Worm (Caenorhabditis elegans) whole organism, young adult: ENCODE results near the gene srsx-31.

Experiments
- F37B4.10 ChIP-seq: fragments of 200-800 bp; sonication (Bioruptor generic); IDR thresholded peaks from 2 replicates; pipeline ENCODE4 v1.3.6; 2022; ENCODE audit warnings: missing genetic modification characterization, missing compliant biosample characterization
- F49E8.2 ChIP-seq: sonication (generic microtip); optimal IDR thresholded peaks from 3 replicates; lab custom pipeline; 2017; ENCODE audit warnings: missing genetic modification characterization, mild to moderate bottlenecking, missing compliant biosample characterization, antibody characterized with exemption, moderate library complexity; ENCODE audit not compliant: insufficient read depth
- F57A8.1 ChIP-seq: fragments of 200-800 bp; sonication (Bioruptor generic); optimal IDR thresholded peaks from 2 replicates; lab custom pipeline; 2018; ENCODE audit warnings: mild to moderate bottlenecking, missing genetic modification characterization, moderate library complexity, missing compliant biosample characterization
- Y79H2A.3 ChIP-seq: fragments of 200-800 bp; sonication (Bioruptor generic); conservative IDR thresholded peaks from 2 replicates; pipeline ENCODE4 v1.3.6; 2022; ENCODE audit warnings: missing genetic modification reagents, missing genetic modification characterization, missing compliant biosample characterization
- chd-7 ChIP-seq: sonication (generic microtip); optimal IDR thresholded peaks from 2 replicates; lab custom pipeline; 2016; ENCODE audit warnings: mild to moderate bottlenecking, missing genetic modification characterization, moderate library complexity, missing compliant biosample characterization
- die-1 ChIP-seq: sonication (generic microtip); optimal IDR thresholded peaks from 2 replicates; lab custom pipeline; 2016; ENCODE audit warnings: missing genotype, mild to moderate bottlenecking, missing genetic modification characterization, missing compliant biosample characterization
- egl-18 ChIP-seq: fragments of 200-800 bp; sonication (Bioruptor generic); IDR thresholded peaks from 2 replicates; pipeline ENCODE4 v1.3.6; 2022; ENCODE audit warnings: missing genetic modification reagents, missing genetic modification characterization, missing compliant biosample characterization
- hlh-12 ChIP-seq: sonication (generic microtip); optimal IDR thresholded peaks from 2 replicates; lab custom pipeline; 2016; ENCODE audit warnings: missing genetic modification characterization, missing compliant biosample characterization
- hlh-26 ChIP-seq: fragments of 200-800 bp; sonication (Bioruptor generic); conservative IDR thresholded peaks from 2 replicates; pipeline ENCODE4 v1.3.6; 2022; ENCODE audit warnings: missing genetic modification reagents, missing genetic modification characterization, missing compliant biosample characterization
- lin-54 ChIP-seq: fragments of 200-800 bp; sonication (Bioruptor generic); optimal IDR thresholded peaks from 2 replicates; lab custom pipeline; 2018; ENCODE audit warnings: mild to moderate bottlenecking, missing genetic modification characterization, missing compliant biosample characterization
- madf-10 ChIP-seq: sonication (generic microtip); optimal IDR thresholded peaks from 2 replicates; lab custom pipeline; 2016; ENCODE audit warnings: mild to moderate bottlenecking, missing genetic modification characterization, missing compliant biosample characterization
- sdz-38 ChIP-seq: sonication (generic microtip); optimal IDR thresholded peaks from 2 replicates; lab custom pipeline; 2016; ENCODE audit warnings: missing genotype, missing genetic modification characterization, missing compliant biosample characterization
- sea-2 ChIP-seq: fragments of 200-800 bp; sonication (Bioruptor generic); IDR thresholded peaks from 2 replicates; pipeline ENCODE4 v1.3.6; 2022; ENCODE audit warnings: missing genetic modification characterization, missing compliant biosample characterization
- unc-62 ChIP-seq: fragments of 150-350 bp; optimal IDR thresholded peaks from 2 replicates; lab custom pipeline; 2014; ENCODE audit warnings: missing biosample characterization, missing genetic modification reagents, missing genetic modification characterization

- TF ChIP-seq F57A8.1 (GFP tag; lab: Kevin White, UChicago) (no peak), sea-2 (no peak), egl-18 (GFP tag; lab: Robert Waterston, UW) (no peak), F49E8.2 (tag; lab: Kevin White, UChicago) (no peak), madf-10 (no peak), die-1 (no peak), lin-54 (no peak), unc-62 (GFP tag; lab: Kevin White, UChicago) (no peak), sdz-38 (tag; lab: Kevin White, UChicago) (no peak), hlh-12 (tag; lab: Kevin White, UChicago) (no peak), Y79H2A.3 (GFP tag; lab: Robert Waterston, UW) (no peak), hlh-26 (GFP tag; lab: Robert Waterston, UW) (no peak), F37B4.10 (GFP tag; lab: Robert Waterston, UW) (no peak), chd-7 (tag; lab: Kevin White, UChicago) (no peak)
Measured at ce11 chrV:11245029-11245428, 9.9 kb downstream of the srsx-31 start.
